Worm (Caenorhabditis elegans) whole organism, young adult: Measurements from ENCODE around the gene rips-1.

Source experiments
- B0261.1 ChIP-seq: sonication (generic microtip); optimal IDR thresholded peaks from 2 replicates; lab custom pipeline; 2016; ENCODE audit warnings: mild to moderate bottlenecking, missing genetic modification characterization, moderate library complexity, missing compliant biosample characterization
- B0336.3 ChIP-seq: fragments of 200-800 bp; sonication (Bioruptor generic); IDR thresholded peaks from 2 replicates; pipeline ENCODE4 v1.3.6; 2022; ENCODE audit warnings: missing genetic modification characterization, missing compliant biosample characterization
- F49E8.2 ChIP-seq: sonication (generic microtip); optimal IDR thresholded peaks from 3 replicates; lab custom pipeline; 2017; ENCODE audit warnings: missing genetic modification characterization, mild to moderate bottlenecking, missing compliant biosample characterization, antibody characterized with exemption, moderate library complexity; ENCODE audit not compliant: insufficient read depth
- ama-1 ChIP-seq, 3 experiments: fragments of 150-350 bp in 1 of 3; sonication (generic microtip) in 2 of 3; optimal IDR thresholded peaks; 2 replicates each; lab custom pipeline; 2014 to 2018; ENCODE audit warnings: missing biosample characterization in 2 of 3, missing genetic modification characterization in 2 of 3, missing genetic modification reagents in 2 of 3
- attf-5 ChIP-seq: fragments of 200-800 bp; sonication (Bioruptor generic); optimal IDR thresholded peaks from 2 replicates; lab custom pipeline; 2018; ENCODE audit warnings: mild to moderate bottlenecking, missing genetic modification characterization, missing compliant biosample characterization
- ceh-100 ChIP-seq: fragments of 200-800 bp; sonication (Bioruptor generic); IDR thresholded peaks from 2 replicates; pipeline ENCODE4 v1.3.6; 2022; ENCODE audit warnings: missing genetic modification reagents, missing genetic modification characterization, missing compliant biosample characterization
- efl-1 ChIP-seq: fragments of 150-350 bp; optimal IDR thresholded peaks from 2 replicates; lab custom pipeline; 2014; ENCODE audit warnings: missing biosample characterization, missing genetic modification reagents, missing genetic modification characterization
- egl-18 ChIP-seq: fragments of 200-800 bp; sonication (Bioruptor generic); IDR thresholded peaks from 2 replicates; pipeline ENCODE4 v1.3.6; 2022; ENCODE audit warnings: missing genetic modification reagents, missing genetic modification characterization, missing compliant biosample characterization
- hlh-26 ChIP-seq: fragments of 200-800 bp; sonication (Bioruptor generic); conservative IDR thresholded peaks from 2 replicates; pipeline ENCODE4 v1.3.6; 2022; ENCODE audit warnings: missing genetic modification reagents, missing genetic modification characterization, missing compliant biosample characterization
- madf-8 ChIP-seq: fragments of 200-800 bp; sonication (Bioruptor generic); conservative IDR thresholded peaks from 2 replicates; pipeline ENCODE4 v1.3.6; 2022; ENCODE audit warnings: missing genetic modification reagents, missing genetic modification characterization, missing compliant biosample characterization
- nfyb-1 ChIP-seq: fragments of 200-800 bp; sonication (Bioruptor generic); IDR thresholded peaks from 2 replicates; pipeline ENCODE4 v1.3.6; 2022; ENCODE audit warnings: missing genetic modification reagents, missing genetic modification characterization, missing compliant biosample characterization
- nhr-120 ChIP-seq: fragments of 200-800 bp; sonication (Bioruptor generic); IDR thresholded peaks from 2 replicates; pipeline ENCODE4 v1.3.6; 2022; ENCODE audit warnings: missing genetic modification characterization, missing compliant biosample characterization
- snpc-4 ChIP-seq, 5 experiments: fragments of 150-350 bp in 1 of 5; sonication (generic microtip) in 4 of 5; optimal IDR thresholded peaks; 2 replicates each; lab custom pipeline; 2014 to 2018; ENCODE audit warnings: missing genetic modification characterization in 5 of 5, missing biosample characterization in 3 of 5, antibody characterized with exemption in 2 of 5, mild to moderate bottlenecking in 2 of 5, missing compliant biosample characterization in 2 of 5, missing genotype in 2 of 5, moderate library complexity in 2 of 5, missing genetic modification reagents in 1 of 5

DNA sequence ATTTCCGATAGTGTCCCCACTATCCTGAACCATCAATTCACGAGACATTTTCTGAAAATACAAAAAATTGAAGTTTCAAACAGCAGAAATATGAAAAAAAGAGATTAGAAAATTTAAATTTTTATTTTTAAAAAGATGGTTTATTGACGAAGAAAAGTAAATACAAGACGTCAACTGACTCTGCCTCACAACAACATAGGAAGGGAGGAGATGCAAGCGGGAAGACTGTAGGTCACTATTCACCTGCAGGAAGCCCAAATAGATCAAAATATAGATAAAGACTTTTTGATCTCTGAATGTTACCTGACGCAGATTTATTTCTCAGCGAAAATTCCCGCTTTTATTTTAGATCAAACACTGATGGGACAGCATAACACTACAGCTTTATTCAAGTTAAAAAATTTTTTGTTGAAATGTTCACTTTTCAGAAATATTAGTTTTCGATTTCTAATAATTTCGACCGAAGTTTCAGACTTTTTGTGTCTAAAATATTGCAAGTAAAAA is 4.3 kb downstream of the rips-1 start, which contains the start of gene cysl-3:
- TF ChIP-seq egl-18 (GFP tag; lab: Robert Waterston, UW) (no peak), B0261.1 (tag; lab: Kevin White, UChicago) (no peak), ceh-100 (no peak), attf-5 (GFP tag; lab: Kevin White, UChicago) (no peak), ama-1 (optimal IDR thresholded peaks at IDR 0.05; lab: Kevin White, UChicago) (no peak), ama-1 (GFP tag; optimal IDR thresholded peaks at IDR 0.05; lab: Kevin White, UChicago) (no peak), efl-1 (GFP tag; lab: Kevin White, UChicago) (peak; percentile 62), snpc-4 (GFP tag; optimal IDR thresholded peaks at IDR 0.05; lab: Kevin White, UChicago) (no peak), snpc-4 (tag; optimal IDR thresholded peaks at IDR 0.05; lab: Kevin White, UChicago) (no peak), B0336.3 (no peak), hlh-26 (GFP tag; lab: Robert Waterston, UW) (no peak), nhr-120 (GFP tag; lab: Robert Waterston, UW) (no peak), madf-8 (GFP tag; lab: Robert Waterston, UW) (peak; percentile 65), F49E8.2 (tag; lab: Kevin White, UChicago) (no peak), nfyb-1 (GFP tag; lab: Robert Waterston, UW) (no peak)
